Fruit fly (Drosophila melanogaster): ENCODE data around the gene CG15210.

Gene CG15210

DNA sequence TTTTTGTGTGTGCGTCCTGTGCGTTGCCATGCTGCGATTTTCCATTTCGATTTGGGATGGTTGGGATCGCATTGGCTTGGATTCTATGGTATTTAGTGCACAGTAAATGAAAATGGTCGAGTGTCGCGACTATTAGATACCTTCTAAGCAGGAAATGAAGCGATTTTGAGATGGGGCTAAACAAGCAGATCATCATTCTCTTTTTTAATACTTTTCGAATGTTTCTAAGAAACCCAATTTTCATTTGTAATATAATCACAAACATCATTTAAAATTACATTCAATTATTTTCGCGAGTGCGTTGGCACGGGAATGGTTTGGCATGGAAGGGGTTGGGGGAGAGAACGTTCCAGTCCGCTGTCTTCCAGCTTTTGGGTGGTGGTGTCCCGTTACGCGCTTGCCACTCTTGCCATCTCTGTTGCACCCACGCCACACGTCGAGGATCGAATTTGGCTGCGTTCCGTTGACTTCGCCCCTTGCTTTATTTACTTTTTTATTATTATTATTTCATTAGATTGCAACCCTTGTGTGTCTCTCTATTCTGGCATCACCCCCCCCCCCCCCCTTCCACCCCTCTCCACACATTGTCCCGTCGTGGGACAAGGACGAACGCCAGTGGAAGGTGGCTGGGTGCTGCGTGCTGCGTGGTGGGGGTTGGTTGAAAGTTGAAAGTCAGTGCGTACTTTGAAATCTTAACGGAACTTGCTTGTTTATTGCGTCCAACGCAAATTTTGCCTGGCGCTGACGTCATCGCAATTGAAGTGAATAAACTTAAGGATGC is 13.5 kb upstream of the CG15210 start (continued):
- TF ChIP-seq Atf3 (GFP tag; optimal IDR thresholded peaks at IDR 0.05) (no peak), ac (GFP tag; optimal IDR thresholded peaks at IDR 0.05) (no peak), kni (GFP tag; optimal IDR thresholded peaks at IDR 0.05) (no peak), CG7839 (tag; optimal IDR thresholded peaks at IDR 0.05) (peak; percentile 64), CG17802 (tag; optimal IDR thresholded peaks at IDR 0.05) (peak; percentile 11), CG3726 (GFP tag; IDR thresholded peaks at IDR 0.05) (no peak), cas (GFP tag; IDR thresholded peaks at IDR 0.05) (no peak), prd (optimal IDR thresholded peaks at IDR 0.05) (no peak), prd (GFP tag; IDR thresholded peaks at IDR 0.05) (peak; percentile 61; the same call in 2 of the 3 replicates), CG8944 (GFP tag; optimal IDR thresholded peaks at IDR 0.05) (peak; percentile 6), HmgZ (tag; optimal IDR thresholded peaks at IDR 0.05) (no peak), CG9932 (GFP tag; IDR thresholded peaks at IDR 0.05) (no peak), CG11695 (GFP tag; IDR thresholded peaks at IDR 0.05) (no peak), nerfin-1 (tag; optimal IDR thresholded peaks at IDR 0.05) (peak; percentile 17), CG32532 (GFP tag; IDR thresholded peaks at IDR 0.05) (no peak), hbn (GFP tag; IDR thresholded peaks at IDR 0.05; ENCODE audit: partially characterized antibody) (no peak), gem (tag; optimal IDR thresholded peaks at IDR 0.05) (peak; percentile 69), yki (optimal IDR thresholded peaks at IDR 0.05) (no peak), Optix (GFP tag; IDR thresholded peaks at IDR 0.05) (no peak; the same call in 2 of the 3 replicates), CG12942 (GFP tag; optimal IDR thresholded peaks at IDR 0.05) (no peak), sim (GFP tag; IDR thresholded peaks at IDR 0.05) (no peak), vfl (GFP tag; optimal IDR thresholded peaks at IDR 0.05) (no peak), CG7357 (GFP tag; IDR thresholded peaks at IDR 0.05) (no peak), run (tag; optimal IDR thresholded peaks at IDR 0.05) (no peak), pzg (GFP tag; optimal IDR thresholded peaks at IDR 0.05) (no peak), PHDP (tag; optimal IDR thresholded peaks at IDR 0.05) (peak; percentile 9), wdn (GFP tag; IDR thresholded peaks at IDR 0.05) (no peak), CG11504 (tag; optimal IDR thresholded peaks at IDR 0.05) (peak; percentile 63), CG32767 (GFP tag; IDR thresholded peaks at IDR 0.05) (no peak), CG9797 (GFP tag; optimal IDR thresholded peaks at IDR 0.05) (no peak), CG31441 (GFP tag; IDR thresholded peaks at IDR 0.05) (peak; percentile 64), CG15073 (GFP tag; optimal IDR thresholded peaks at IDR 0.05) (no peak), Opbp (GFP tag; IDR thresholded peaks at IDR 0.05; ENCODE audit: partially characterized antibody) (no peak), CG4730 (GFP tag; IDR thresholded peaks at IDR 0.05) (0 out of 2 replicates have a peak, but pooled peaks have one; percentile 33), CG12744 (GFP tag; optimal IDR thresholded peaks at IDR 0.05) (no peak), CG12236 (GFP tag; optimal IDR thresholded peaks at IDR 0.05) (no peak), Asciz (GFP tag; optimal IDR thresholded peaks at IDR 0.05) (no peak), H2.0 (GFP tag; IDR thresholded peaks at IDR 0.05) (no peak), CG6272 (GFP tag; IDR thresholded peaks at IDR 0.05) (no peak), CG11456 (GFP tag; IDR thresholded peaks at IDR 0.05) (no peak), Aef1 (GFP tag; IDR thresholded peaks at IDR 0.05) (no peak), sug (tag; optimal IDR thresholded peaks at IDR 0.05) (no peak), unpg (GFP tag; optimal IDR thresholded peaks at IDR 0.05) (peak; percentile 36), CG8089 (GFP tag; optimal IDR thresholded peaks at IDR 0.05) (no peak), Dll (GFP tag; IDR thresholded peaks at IDR 0.05; ENCODE audit: partially characterized antibody) (no peak), Hr3 (GFP tag; optimal IDR thresholded peaks at IDR 0.05) (peak; percentile 45), CG3838 (GFP tag; optimal IDR thresholded peaks at IDR 0.05) (no peak), CG14860 (GFP tag; IDR thresholded peaks at IDR 0.05; ENCODE audit: partially characterized antibody) (no peak), btn (GFP tag; optimal IDR thresholded peaks at IDR 0.05) (no peak), Tbp (GFP tag; optimal IDR thresholded peaks at IDR 0.05) (no peak), CG10654 (GFP tag; optimal IDR thresholded peaks at IDR 0.05) (no peak)

Measured in whole organism, embryonic.